Fruit fly (Drosophila melanogaster) whole organism, embryonic: ENCODE measurements around the gene CG42525.
A peak's percentile ranks its signal among the peaks of the same experiment; 100 is the strongest.

Experiments used
- Atf-2 ChIP-seq: fragments of 200-800 bp; sonication (Bioruptor generic); optimal IDR thresholded peaks from 2 replicates; lab custom pipeline; 2016; ENCODE audit warnings: missing biosample characterization, missing genetic modification characterization
- CG10959 ChIP-seq: fragments of 200-800 bp; sonication (Bioruptor generic); IDR thresholded peaks from 2 replicates; pipeline ENCODE4 v1.3.6; 2022; ENCODE audit warnings: missing biosample characterization, missing genetic modification characterization
- CG11456 ChIP-seq: fragments of 200-800 bp; sonication (Bioruptor generic); IDR thresholded peaks from 3 replicates; pipeline ENCODE4 v1.3.6; 2022; ENCODE audit warnings: missing biosample characterization, missing genetic modification characterization
- CG12391 ChIP-seq: fragments of 200-800 bp; sonication (Bioruptor generic); optimal IDR thresholded peaks from 3 replicates; lab custom pipeline; 2018; ENCODE audit warnings: missing biosample characterization, mild to moderate bottlenecking, missing genetic modification characterization, moderate library complexity
- CG14667 ChIP-seq: fragments of 200-800 bp; sonication (Bioruptor generic); IDR thresholded peaks from 2 replicates; pipeline ENCODE4 v1.3.6; 2022; ENCODE audit warnings: missing biosample characterization, missing genetic modification characterization
- CG15514 ChIP-seq: fragments of 200-800 bp; sonication (Bioruptor generic); optimal IDR thresholded peaks from 3 replicates; lab custom pipeline; 2017; ENCODE audit warnings: missing biosample characterization, missing genetic modification characterization, mild to moderate bottlenecking, moderate library complexity, missing genetic modification reagents
- CG1832 ChIP-seq: fragments of 200-800 bp; sonication (Bioruptor generic); optimal IDR thresholded peaks from 2 replicates; lab custom pipeline; 2017; ENCODE audit warnings: missing biosample characterization, mild to moderate bottlenecking, missing genetic modification characterization, inconsistent platforms
- CG2678 ChIP-seq: fragments of 200-800 bp; sonication (Bioruptor generic); optimal IDR thresholded peaks from 3 replicates; lab custom pipeline; 2019; ENCODE audit warnings: missing biosample characterization, mild to moderate bottlenecking, missing genetic modification characterization, moderate library complexity
- CG3726 ChIP-seq: fragments of 200-800 bp; sonication (Bioruptor generic); IDR thresholded peaks from 3 replicates; pipeline ENCODE4, ENCODE4 v1.3.6; 2022; ENCODE audit warnings: missing biosample characterization, missing genetic modification characterization
- CG3847 ChIP-seq: fragments of 200-800 bp; sonication (Bioruptor generic); IDR thresholded peaks from 2 replicates; pipeline ENCODE4 v1.3.6; 2022; ENCODE audit warnings: missing biosample characterization, missing genetic modification characterization
- CG3995 ChIP-seq: fragments of 200-800 bp; sonication (Bioruptor generic); optimal IDR thresholded peaks from 3 replicates; lab custom pipeline; 2016; ENCODE audit warnings: missing biosample characterization, missing genetic modification characterization
- CG4404 ChIP-seq: fragments of 200-800 bp; sonication (Bioruptor generic); IDR thresholded peaks from 2 replicates; pipeline ENCODE4 v1.3.6; 2022; ENCODE audit warnings: missing biosample characterization, missing genetic modification characterization
- CG7928 ChIP-seq: fragments of 200-800 bp; sonication (Bioruptor generic); optimal IDR thresholded peaks from 2 replicates; lab custom pipeline; 2017; ENCODE audit warnings: missing biosample characterization, mild to moderate bottlenecking, missing genetic modification characterization
- CG9876 ChIP-seq: fragments of 200-800 bp; sonication (Bioruptor generic); optimal IDR thresholded peaks from 2 replicates; lab custom pipeline; 2016; ENCODE audit warnings: missing biosample characterization, missing genetic modification characterization
- Camta ChIP-seq: fragments of 200-800 bp; sonication (Bioruptor generic); optimal IDR thresholded peaks from 2 replicates; lab custom pipeline; 2016; ENCODE audit warnings: missing biosample characterization, missing genetic modification characterization
- Dll ChIP-seq: fragments of 200-800 bp; sonication (Bioruptor generic); IDR thresholded peaks from 4 replicates; pipeline ENCODE4 v1.3.6; 2022; ENCODE audit warnings: missing biosample characterization, missing genetic modification characterization; ENCODE audit not compliant: partially characterized antibody
- Ets65A ChIP-seq: fragments of 200-800 bp; sonication (Bioruptor generic); peaks from one replicate; lab custom pipeline; 2016; ENCODE audit warnings: missing biosample characterization, missing genetic modification characterization
- Hmr ChIP-seq: fragments of 200-800 bp; sonication (Bioruptor generic); optimal IDR thresholded peaks from 3 replicates; lab custom pipeline; 2017; ENCODE audit warnings: mild to moderate bottlenecking, missing biosample characterization, missing genetic modification reagents, missing genetic modification characterization
- Kr ChIP-seq: fragments of 200-800 bp; sonication (Bioruptor generic); optimal IDR thresholded peaks from 2 replicates; lab custom pipeline; 2017; ENCODE audit warnings: missing biosample characterization, mild to moderate bottlenecking, missing genetic modification characterization
- Nf-YB ChIP-seq: fragments of 200-800 bp; sonication (Bioruptor generic); optimal IDR thresholded peaks from 3 replicates; lab custom pipeline; 2019; ENCODE audit warnings: missing biosample characterization, mild to moderate bottlenecking, missing genetic modification characterization, moderate library complexity
- Oli ChIP-seq: fragments of 200-800 bp; sonication (Bioruptor generic); optimal IDR thresholded peaks from 2 replicates; lab custom pipeline; 2018; ENCODE audit warnings: missing biosample characterization, mild to moderate bottlenecking, missing genetic modification characterization, moderate library complexity
- Poxn ChIP-seq: fragments of 200-800 bp; sonication (Bioruptor generic); IDR thresholded peaks from 2 replicates; pipeline ENCODE4 v1.3.6; 2022; ENCODE audit warnings: missing biosample characterization, missing genetic modification characterization
- Ptx1 ChIP-seq: fragments of 200-800 bp; sonication (Bioruptor generic); IDR thresholded peaks from 2 replicates; pipeline ENCODE4 v1.3.6; 2022; ENCODE audit warnings: missing biosample characterization, missing genetic modification characterization
- Six4 ChIP-seq: fragments of 200-800 bp; sonication (Bioruptor generic); optimal IDR thresholded peaks from 2 replicates; lab custom pipeline; 2016; ENCODE audit warnings: missing biosample characterization, missing genetic modification characterization
- Ssrp ChIP-seq: fragments of 200-800 bp; sonication (Bioruptor generic); optimal IDR thresholded peaks from 2 replicates; lab custom pipeline; 2018; ENCODE audit warnings: missing biosample characterization, mild to moderate bottlenecking, missing genetic modification characterization, moderate library complexity
- Trl ChIP-seq, 3 experiments: fragments of >200 bp in 2 of 3; fragments of 200-800 bp in 1 of 3; sonication (Bioruptor generic) in 1 of 3; optimal IDR thresholded peaks; 2 replicates in 1 of 3; 3 replicates in 2 of 3; lab custom pipeline; 2016 to 2017; ENCODE audit warnings: missing biosample characterization in 1 of 3, missing genetic modification characterization in 1 of 3
- Vsx1 ChIP-seq: fragments of 200-800 bp; sonication (Bioruptor generic); optimal IDR thresholded peaks from 2 replicates; lab custom pipeline; 2017; ENCODE audit warnings: missing biosample characterization, mild to moderate bottlenecking, missing genetic modification characterization, missing genetic modification reagents
- bigmax ChIP-seq: fragments of 200-800 bp; sonication (Bioruptor generic); optimal IDR thresholded peaks from 2 replicates; lab custom pipeline; 2018; ENCODE audit warnings: missing biosample characterization, mild to moderate bottlenecking, missing genetic modification characterization
- cas ChIP-seq: fragments of 200-800 bp; sonication (Bioruptor generic); IDR thresholded peaks from 2 replicates; pipeline ENCODE4 v1.3.6; 2022; ENCODE audit warnings: missing biosample characterization, missing genetic modification characterization
- chn ChIP-seq: fragments of 200-800 bp; sonication (Bioruptor generic); optimal IDR thresholded peaks from 2 replicates; lab custom pipeline; 2016; ENCODE audit warnings: missing biosample characterization, missing genetic modification characterization
- croc ChIP-seq: fragments of 200-800 bp; sonication (Bioruptor generic); conservative IDR thresholded peaks from 3 replicates; pipeline ENCODE4 v1.3.6; 2022; ENCODE audit warnings: missing biosample characterization, missing genetic modification characterization
- hb ChIP-seq: fragments of 200-800 bp; sonication (Bioruptor generic); IDR thresholded peaks from 3 replicates; pipeline ENCODE4 v1.3.6; 2022; ENCODE audit warnings: missing biosample characterization, missing genetic modification characterization; ENCODE audit not compliant: partially characterized antibody
- hbn ChIP-seq: fragments of 200-800 bp; sonication (Bioruptor generic); IDR thresholded peaks from 2 replicates; pipeline ENCODE4 v1.3.6; 2022; ENCODE audit warnings: missing biosample characterization, missing genetic modification characterization; ENCODE audit not compliant: partially characterized antibody
- jing ChIP-seq: fragments of 200-800 bp; sonication (Bioruptor generic); optimal IDR thresholded peaks from 2 replicates; lab custom pipeline; 2018; ENCODE audit warnings: missing biosample characterization, mild to moderate bottlenecking, missing genetic modification characterization
- klu ChIP-seq: fragments of 200-800 bp; sonication (Bioruptor generic); IDR thresholded peaks from 2 replicates; pipeline ENCODE4 v1.3.6; 2022; ENCODE audit warnings: missing biosample characterization, missing genetic modification characterization
- lola ChIP-seq, 3 experiments: fragments of >200 bp in 2 of 3; fragments of 200-800 bp in 1 of 3; sonication (Bioruptor generic) in 1 of 3; optimal IDR thresholded peaks; 2 replicates each; lab custom pipeline; 2017 to 2019; ENCODE audit warnings: missing biosample characterization in 3 of 3, missing genetic modification characterization in 3 of 3, mild to moderate bottlenecking in 1 of 3, moderate library complexity in 1 of 3
- maf-S ChIP-seq: fragments of 200-800 bp; sonication (Bioruptor generic); optimal IDR thresholded peaks from 2 replicates; lab custom pipeline; 2016; ENCODE audit warnings: missing biosample characterization, missing genetic modification characterization
- onecut ChIP-seq: fragments of 200-800 bp; sonication (Bioruptor generic); IDR thresholded peaks from 2 replicates; pipeline ENCODE4 v1.3.6; 2022; ENCODE audit warnings: missing biosample characterization, missing genetic modification characterization
- org-1 ChIP-seq: fragments of 200-800 bp; sonication (Bioruptor generic); optimal IDR thresholded peaks from 2 replicates; lab custom pipeline; 2017; ENCODE audit warnings: missing biosample characterization, missing genetic modification characterization
- otp ChIP-seq: fragments of 200-800 bp; sonication (Bioruptor generic); IDR thresholded peaks from 3 replicates; pipeline ENCODE4, ENCODE4 v1.3.6; 2022; ENCODE audit warnings: missing biosample characterization, missing genetic modification characterization
- pan ChIP-seq, 4 experiments: fragments of >200 bp in 3 of 4; fragments of 200-800 bp in 1 of 4; sonication (Bioruptor generic) in 1 of 4; optimal IDR thresholded peaks in 3 of 4; IDR thresholded peaks in 1 of 4; 2 replicates each; pipeline versions ENCODE4 v1.3.6 to Lab custom; 2017 to 2022; ENCODE audit warnings: missing biosample characterization in 2 of 4, missing genetic modification characterization in 2 of 4, mixed read lengths in 1 of 4
- pros ChIP-seq: fragments of 200-800 bp; sonication (Bioruptor generic); optimal IDR thresholded peaks from 3 replicates; lab custom pipeline; 2019; ENCODE audit warnings: missing biosample characterization, mild to moderate bottlenecking, missing genetic modification characterization, moderate library complexity
- repo ChIP-seq: fragments of 200-800 bp; sonication (Bioruptor generic); optimal IDR thresholded peaks from 2 replicates; lab custom pipeline; 2016; ENCODE audit warnings: missing biosample characterization, missing genetic modification characterization
- slp2 ChIP-seq: fragments of 200-800 bp; sonication (Bioruptor generic); optimal IDR thresholded peaks from 2 replicates; lab custom pipeline; 2016; ENCODE audit warnings: missing biosample characterization, missing genetic modification characterization
- tll ChIP-seq, 2 experiments: fragments of 200-800 bp in 1 of 2; fragments of >200 bp in 1 of 2; sonication (Bioruptor generic) in 1 of 2; optimal IDR thresholded peaks; 2 replicates each; lab custom pipeline; 2017 to 2019; ENCODE audit warnings: missing biosample characterization in 2 of 2, missing genetic modification characterization in 2 of 2, mild to moderate bottlenecking in 1 of 2, moderate library complexity in 1 of 2
- trem ChIP-seq: fragments of 200-800 bp; optimal IDR thresholded peaks from 3 replicates; lab custom pipeline; 2019; ENCODE audit warnings: missing biosample characterization, mild to moderate bottlenecking, missing genetic modification characterization, moderate library complexity
- unpg ChIP-seq: fragments of 200-800 bp; sonication (Bioruptor generic); optimal IDR thresholded peaks from 3 replicates; lab custom pipeline; 2018; ENCODE audit warnings: missing biosample characterization, mild to moderate bottlenecking, missing genetic modification characterization, moderate library complexity

Gene CG42525

dm6 chr3L:3197464-3197863 lies 7.9 kb upstream of the CG42525 start, which contains the start of gene CG14966 (continued):
- TF ChIP-seq maf-S (GFP tag; lab: Kevin White, UChicago) (no peak), chn (GFP tag; lab: Kevin White, UChicago) (no peak), hb (GFP tag; lab: Robert Waterston, UW) (peak; percentile 78; the same call in 2 of the 3 replicates)

- TF ChIP-seq Ssrp (tag; lab: Kevin White, UChicago) (peak; percentile 91), CG3847 (GFP tag; lab: Robert Waterston, UW) (peak; percentile 88), onecut (GFP tag; lab: Robert Waterston, UW) (peak; percentile 91), lola (GFP tag; optimal IDR thresholded peaks at IDR 0.05; lab: Kevin White, UChicago) (peak in 1 of 3 experiments; percentile 88), cas (GFP tag; lab: Robert Waterston, UW) (peak; percentile 82), Vsx1 (GFP tag; lab: Kevin White, UChicago) (peak; percentile 86), Poxn (GFP tag; lab: Robert Waterston, UW) (peak; percentile 54; the same call in 1 of the 2 replicates), Hmr (GFP tag; lab: Kevin White, UChicago) (peak; percentile 94), CG11456 (GFP tag; lab: Robert Waterston, UW) (peak; percentile 91), klu (GFP tag; lab: Robert Waterston, UW) (peak; percentile 83), tll (GFP tag; optimal IDR thresholded peaks at IDR 0.05; lab: Kevin White, UChicago) (peak in 1 of 2 experiments; percentile 19), bigmax (peak; percentile 53), pan (optimal IDR thresholded peaks at IDR 0.05; lab: Kevin White, UChicago) (no peak), pan (GFP tag; optimal IDR thresholded peaks at IDR 0.05 in 1 of 2, IDR thresholded peaks at IDR 0.05 in 1 of 2) (peak in 1 of 2 experiments; percentile 97), CG15514 (GFP tag; lab: Kevin White, UChicago) (peak; percentile 88), jing (peak; percentile 82), CG10959 (peak; percentile 93), Dll (no peak), otp (GFP tag; lab: Robert Waterston, UW) (peak; percentile 92; the same call in 2 of the 3 replicates), unpg (GFP tag; lab: Kevin White, UChicago) (peak; percentile 95), Ptx1 (GFP tag; lab: Robert Waterston, UW) (peak; percentile 95), repo (GFP tag; lab: Kevin White, UChicago) (peak; percentile 48), CG9876 (GFP tag; lab: Kevin White, UChicago) (no peak), Nf-YB (GFP tag; lab: Kevin White, UChicago) (peak; percentile 82), Atf-2 (GFP tag; lab: Kevin White, UChicago) (peak; percentile 27), CG2678 (tag; lab: Kevin White, UChicago) (peak; percentile 96), trem (tag; lab: Kevin White, UChicago) (peak; percentile 88), croc (GFP tag; lab: Robert Waterston, UW) (peak; percentile 88), Ets65A (GFP tag; lab: Kevin White, UChicago) (peak; percentile 37), CG1832 (GFP tag; lab: Kevin White, UChicago) (no peak), CG14667 (GFP tag; lab: Robert Waterston, UW) (peak; percentile 90), Six4 (GFP tag; lab: Kevin White, UChicago) (peak; percentile 91), hbn (no peak), Camta (GFP tag; lab: Kevin White, UChicago) (peak; percentile 32), pros (GFP tag; lab: Kevin White, UChicago) (no peak), Oli (tag; lab: Kevin White, UChicago) (peak; percentile 93), Kr (no peak), CG3726 (peak; percentile 90; the same call in 2 of the 3 replicates), CG4404 (GFP tag; lab: Robert Waterston, UW) (peak; percentile 86), slp2 (peak; percentile 50), org-1 (GFP tag; lab: Kevin White, UChicago) (peak; percentile 87), CG3995 (GFP tag; lab: Kevin White, UChicago) (peak; percentile 36), CG12391 (tag; lab: Kevin White, UChicago) (peak; percentile 95), Trl (optimal IDR thresholded peaks at IDR 0.05; lab: Kevin White, UChicago) (no peak), Trl (GFP tag; optimal IDR thresholded peaks at IDR 0.05; lab: Kevin White, UChicago) (peak; percentile 47), CG7928 (peak; percentile 50)
Observed at dm6 chr3L:3194059-3194458, 4.5 kb upstream of the CG42525 start.
